Fruit fly (Drosophila melanogaster): Measurements from ENCODE around the gene Neb-cGP.
A peak's percentile ranks its signal among the peaks of the same experiment; 100 is the strongest.

Gene Neb-cGP

DNA sequence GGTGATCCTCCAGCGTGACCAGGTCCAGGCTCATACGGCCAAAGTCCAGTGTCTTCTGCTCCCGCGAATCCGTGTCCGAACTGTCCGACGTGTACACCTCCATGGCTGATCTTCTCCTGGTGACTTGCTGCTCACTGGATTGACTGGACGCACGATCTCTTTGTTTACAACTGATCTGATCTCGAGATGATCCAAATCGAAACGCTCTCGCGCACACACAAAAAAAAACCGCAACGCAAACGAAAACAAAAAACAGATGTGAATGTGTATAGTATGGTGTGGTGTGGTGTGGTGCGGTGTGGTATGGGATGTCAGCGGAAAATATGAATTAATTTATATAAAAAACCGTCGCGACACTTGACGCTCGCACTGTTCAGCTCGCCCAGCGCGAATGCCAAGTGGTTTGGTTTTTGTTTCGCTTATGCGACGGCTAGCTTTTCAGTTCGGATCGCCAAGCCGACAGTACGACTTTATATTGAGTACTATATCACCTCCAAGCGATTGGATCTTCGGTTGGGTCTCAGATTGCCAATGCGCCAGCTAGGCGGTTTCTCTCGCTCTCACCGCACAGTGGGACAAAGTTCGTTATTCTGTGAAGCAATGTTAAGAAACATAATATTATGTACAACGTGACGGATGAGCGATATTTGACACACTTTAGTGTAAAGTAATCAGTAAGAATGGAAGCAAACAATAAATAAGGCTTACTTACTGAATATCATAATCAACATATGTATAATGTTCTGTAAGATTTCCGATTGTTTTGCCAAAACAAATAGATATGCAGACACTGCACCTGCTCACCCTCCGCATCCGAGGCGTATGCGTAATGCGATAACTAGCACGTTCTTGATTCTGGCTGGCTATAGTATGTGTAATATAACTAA lies 25.9 kb downstream of the Neb-cGP start (continued):
- TF ChIP-seq CG12104 (GFP tag; optimal IDR thresholded peaks at IDR 0.05) (peak; percentile 20), luna (GFP tag; optimal IDR thresholded peaks at IDR 0.05) (no peak), CG2712 (tag; optimal IDR thresholded peaks at IDR 0.05) (peak; percentile 42), tio (GFP tag; optimal IDR thresholded peaks at IDR 0.05) (no peak), CG18011 (GFP tag; optimal IDR thresholded peaks at IDR 0.05) (peak; percentile 28), oc (tag; optimal IDR thresholded peaks at IDR 0.05) (no peak), mirr (GFP tag; optimal IDR thresholded peaks at IDR 0.05) (peak; percentile 71), CG11456 (GFP tag; IDR thresholded peaks at IDR 0.05) (0 out of 3 replicates have a peak, but pooled peaks have one; percentile 42), CG8944 (GFP tag; optimal IDR thresholded peaks at IDR 0.05) (no peak), bbx (GFP tag; IDR thresholded peaks at IDR 0.05; ENCODE audit: partially characterized antibody) (no peak), Ets97D (GFP tag; optimal IDR thresholded peaks at IDR 0.05) (no peak), dan (GFP tag; IDR thresholded peaks at IDR 0.05) (no peak), CG30431 (GFP tag; optimal IDR thresholded peaks at IDR 0.05) (no peak), Tbp (GFP tag; optimal IDR thresholded peaks at IDR 0.05) (no peak), slbo (GFP tag; IDR thresholded peaks at IDR 0.05) (peak; percentile 71), Poxn (GFP tag; IDR thresholded peaks at IDR 0.05) (0 out of 2 replicates have a peak, but pooled peaks have one; percentile 46), slou (GFP tag; optimal IDR thresholded peaks at IDR 0.05) (no peak), Bgb (GFP tag; IDR thresholded peaks at IDR 0.05; ENCODE audit: partially characterized antibody) (peak; percentile 42), ssp (GFP tag; IDR thresholded peaks at IDR 0.05) (0 out of 2 replicates have a peak, but pooled peaks have one; percentile 24), H2.0 (GFP tag; IDR thresholded peaks at IDR 0.05) (peak; percentile 45; the same call in 1 of the 2 replicates), Hmx (GFP tag; optimal IDR thresholded peaks at IDR 0.05) (no peak), tna (GFP tag; IDR thresholded peaks at IDR 0.05; ENCODE audit: partially characterized antibody) (no peak), CG13894 (tag; optimal IDR thresholded peaks at IDR 0.05) (peak; percentile 65), Ets65A (GFP tag) (peak; percentile 57), Chrac-16 (GFP tag; optimal IDR thresholded peaks at IDR 0.05) (peak; percentile 32), row (GFP tag; IDR thresholded peaks at IDR 0.05) (peak; percentile 88), Neu2 (GFP tag; optimal IDR thresholded peaks at IDR 0.05; ENCODE audit: borderline replicate concordance) (no peak), Fer1 (GFP tag; optimal IDR thresholded peaks at IDR 0.05) (peak; percentile 86), lola (GFP tag; optimal IDR thresholded peaks at IDR 0.05) (no peak), wdn (GFP tag; IDR thresholded peaks at IDR 0.05) (no peak), Mad (GFP tag; optimal IDR thresholded peaks at IDR 0.05) (no peak), Taf1 (GFP tag; IDR thresholded peaks at IDR 0.05) (no peak; the same call in 1 of the 2 replicates), E2f2 (GFP tag; IDR thresholded peaks at IDR 0.05) (peak; percentile 51; the same call in 1 of the 2 replicates), sens-2 (GFP tag; IDR thresholded peaks at IDR 0.05) (no peak), CG13287 (GFP tag; IDR thresholded peaks at IDR 0.05; ENCODE audit: partially characterized antibody) (0 out of 2 replicates have a peak, but pooled peaks have one; percentile 23), Blimp-1 (GFP tag; optimal IDR thresholded peaks at IDR 0.05) (peak; percentile 28), CG9215 (GFP tag; IDR thresholded peaks at IDR 0.05) (peak; percentile 63; the same call in 1 of the 2 replicates), Gsc (GFP tag; IDR thresholded peaks at IDR 0.05) (no peak), hb (GFP tag; IDR thresholded peaks at IDR 0.05; ENCODE audit: partially characterized antibody) (no peak), Usf (GFP tag; optimal IDR thresholded peaks at IDR 0.05) (peak; percentile 5), bowl (GFP tag; IDR thresholded peaks at IDR 0.05) (no peak), Mrtf (GFP tag; IDR thresholded peaks at IDR 0.05) (no peak), CG10267 (tag; optimal IDR thresholded peaks at IDR 0.05) (peak; percentile 39), CG17612 (GFP tag; IDR thresholded peaks at IDR 0.05) (no peak), CG6654 (GFP tag; optimal IDR thresholded peaks at IDR 0.05) (peak; percentile 6), Dll (GFP tag; IDR thresholded peaks at IDR 0.05; ENCODE audit: partially characterized antibody) (0 out of 4 replicates have a peak, but pooled peaks have one; percentile 21), ci (GFP tag; IDR thresholded peaks at IDR 0.05) (no peak), chm (GFP tag; IDR thresholded peaks at IDR 0.05) (no peak), Kr (GFP tag; optimal IDR thresholded peaks at IDR 0.05) (no peak)
